Fruit fly (Drosophila melanogaster) S2 (cell line): ENCODE results near the gene CG45101.

Source experiments
- CG8478 ChIP-seq: fragments of >200 bp; optimal IDR thresholded peaks from 2 replicates; lab custom pipeline; 2018
- CTCF ChIP-seq, 2 experiments: fragments of >200 bp; optimal IDR thresholded peaks; 2 replicates each; lab custom pipeline; 2018

DNA sequence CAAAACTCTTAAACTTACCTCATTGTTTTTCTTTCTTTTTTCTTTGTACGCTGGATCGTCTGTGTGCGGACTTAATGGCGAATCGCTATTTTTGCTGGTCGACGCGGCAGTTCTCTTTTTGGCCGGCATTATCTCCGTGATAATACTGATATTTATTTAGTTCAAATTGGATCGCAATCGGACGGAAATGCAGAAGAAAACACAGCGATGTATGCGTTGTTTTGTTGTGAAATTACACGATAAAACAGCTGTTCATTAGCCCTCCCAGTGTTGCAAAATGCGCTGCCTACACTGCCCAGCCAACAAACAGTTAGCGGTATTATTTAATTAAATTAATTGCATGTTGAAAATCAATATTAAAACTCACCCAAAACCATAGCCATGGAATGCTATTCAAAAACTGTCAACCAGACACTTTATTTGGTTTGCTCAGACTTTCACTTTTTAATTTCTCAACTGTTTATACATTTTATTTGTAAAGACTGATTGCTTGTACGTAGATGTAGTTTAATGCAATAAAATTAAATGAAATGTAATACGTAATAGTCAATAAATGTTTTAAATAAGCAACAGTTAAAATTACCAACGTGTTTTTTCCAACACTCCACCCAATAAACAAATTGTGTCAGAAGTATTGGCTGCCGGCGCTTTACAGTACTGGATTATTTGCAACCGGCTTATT, 33.3 kb downstream of the CG45101 start, which contains the start of the genes Irbp18 and APP-BP1:
- TF ChIP-seq CTCF (optimal IDR thresholded peaks at IDR 0.05; lab: Kevin White, UChicago) (no peak), CG8478 (lab: Kevin White, UChicago) (no peak)
